Worm (Caenorhabditis elegans) whole organism, young adult: Measurements from ENCODE around the gene F45H10.2.

Experiments
- athp-1 ChIP-seq: sonication (generic microtip); optimal IDR thresholded peaks from 2 replicates; lab custom pipeline; 2017; ENCODE audit warnings: mild to moderate bottlenecking, missing genetic modification characterization, missing compliant biosample characterization
- attf-5 ChIP-seq: fragments of 200-800 bp; sonication (Bioruptor generic); optimal IDR thresholded peaks from 2 replicates; lab custom pipeline; 2018; ENCODE audit warnings: mild to moderate bottlenecking, missing genetic modification characterization, missing compliant biosample characterization
- ets-4 ChIP-seq: fragments of 200-800 bp; sonication (Bioruptor generic); optimal IDR thresholded peaks from 2 replicates; lab custom pipeline; 2018; ENCODE audit warnings: mild to moderate bottlenecking, missing genetic modification characterization, missing compliant biosample characterization
- let-607 ChIP-seq, 2 experiments: fragments of 200-800 bp in 1 of 2; sonication (Bioruptor generic) in 1 of 2; sonication (generic microtip) in 1 of 2; optimal IDR thresholded peaks; 2 replicates each; lab custom pipeline; 2016 to 2018; ENCODE audit warnings: mild to moderate bottlenecking in 2 of 2, missing compliant biosample characterization in 2 of 2, missing genetic modification characterization in 2 of 2, moderate library complexity in 2 of 2, missing genotype in 1 of 2
- lsy-27 ChIP-seq: sonication (generic microtip); optimal IDR thresholded peaks from 2 replicates; lab custom pipeline; 2017; ENCODE audit warnings: missing genetic modification characterization, mild to moderate bottlenecking, missing compliant biosample characterization, antibody characterized with exemption, missing genotype, borderline replicate concordance; ENCODE audit not compliant: insufficient read depth
- nhr-80 ChIP-seq: sonication (generic microtip); optimal IDR thresholded peaks from 2 replicates; lab custom pipeline; 2016; ENCODE audit warnings: missing genetic modification characterization, missing compliant biosample characterization
- pha-4 ChIP-seq: fragments of 150-350 bp; sonication (generic microtip); optimal IDR thresholded peaks from 2 replicates; lab custom pipeline; 2014; ENCODE audit warnings: missing biosample characterization, missing genetic modification reagents, missing genetic modification characterization
- snpc-3.4 ChIP-seq: sonication (generic microtip); optimal IDR thresholded peaks from 2 replicates; lab custom pipeline; 2017; ENCODE audit warnings: missing genetic modification characterization, mild to moderate bottlenecking, missing compliant biosample characterization, antibody characterized with exemption, moderate library complexity, missing genotype, missing genetic modification reagents
- snpc-4 ChIP-seq, 5 experiments: fragments of 150-350 bp in 1 of 5; sonication (generic microtip) in 4 of 5; optimal IDR thresholded peaks; 2 replicates each; lab custom pipeline; 2014 to 2018; ENCODE audit warnings: missing genetic modification characterization in 5 of 5, missing biosample characterization in 3 of 5, antibody characterized with exemption in 2 of 5, mild to moderate bottlenecking in 2 of 5, missing compliant biosample characterization in 2 of 5, missing genotype in 2 of 5, moderate library complexity in 2 of 5, missing genetic modification reagents in 1 of 5

- TF ChIP-seq ets-4 (GFP tag; lab: Kevin White, UChicago) (no peak), let-607 (tag; optimal IDR thresholded peaks at IDR 0.05; lab: Kevin White, UChicago) (no peak), snpc-3.4 (no peak), nhr-80 (tag; lab: Kevin White, UChicago) (peak; percentile 68), lsy-27 (no peak), pha-4 (no peak), attf-5 (GFP tag; lab: Kevin White, UChicago) (no peak), snpc-4 (GFP tag; optimal IDR thresholded peaks at IDR 0.05; lab: Kevin White, UChicago) (no peak), snpc-4 (tag; optimal IDR thresholded peaks at IDR 0.05; lab: Kevin White, UChicago) (no peak), athp-1 (tag; lab: Kevin White, UChicago) (no peak)
Measured at ce11 chrII:13507535-13507934, 14.7 kb upstream of the F45H10.2 start, which contains the start of gene nep-17.
